Fruit fly (Drosophila melanogaster) Kc167 (cell line): ENCODE measurements around the gene CG12012.

Experiments used
- Myc ChIP-seq: fragments of >200 bp; optimal IDR thresholded peaks from 2 replicates; lab custom pipeline; 2017; ENCODE audit warnings: missing external identifiers
- Sin3A ChIP-seq: fragments of >200 bp; optimal IDR thresholded peaks from 2 replicates; lab custom pipeline; 2018; ENCODE audit warnings: missing external identifiers
- h ChIP-seq: fragments of >200 bp; optimal IDR thresholded peaks from 3 replicates; lab custom pipeline; 2018; ENCODE audit warnings: missing external identifiers
- insv ChIP-seq: fragments of >200 bp; optimal IDR thresholded peaks from 3 replicates; lab custom pipeline; 2018; ENCODE audit warnings: missing external identifiers
- psq ChIP-seq: fragments of >200 bp; optimal IDR thresholded peaks from 2 replicates; lab custom pipeline; 2017; ENCODE audit warnings: missing external identifiers
- ttk ChIP-seq: sonication (Bioruptor generic); optimal IDR thresholded peaks from 2 replicates; lab custom pipeline; 2017; ENCODE audit warnings: missing external identifiers

CG12012 gene

DNA sequence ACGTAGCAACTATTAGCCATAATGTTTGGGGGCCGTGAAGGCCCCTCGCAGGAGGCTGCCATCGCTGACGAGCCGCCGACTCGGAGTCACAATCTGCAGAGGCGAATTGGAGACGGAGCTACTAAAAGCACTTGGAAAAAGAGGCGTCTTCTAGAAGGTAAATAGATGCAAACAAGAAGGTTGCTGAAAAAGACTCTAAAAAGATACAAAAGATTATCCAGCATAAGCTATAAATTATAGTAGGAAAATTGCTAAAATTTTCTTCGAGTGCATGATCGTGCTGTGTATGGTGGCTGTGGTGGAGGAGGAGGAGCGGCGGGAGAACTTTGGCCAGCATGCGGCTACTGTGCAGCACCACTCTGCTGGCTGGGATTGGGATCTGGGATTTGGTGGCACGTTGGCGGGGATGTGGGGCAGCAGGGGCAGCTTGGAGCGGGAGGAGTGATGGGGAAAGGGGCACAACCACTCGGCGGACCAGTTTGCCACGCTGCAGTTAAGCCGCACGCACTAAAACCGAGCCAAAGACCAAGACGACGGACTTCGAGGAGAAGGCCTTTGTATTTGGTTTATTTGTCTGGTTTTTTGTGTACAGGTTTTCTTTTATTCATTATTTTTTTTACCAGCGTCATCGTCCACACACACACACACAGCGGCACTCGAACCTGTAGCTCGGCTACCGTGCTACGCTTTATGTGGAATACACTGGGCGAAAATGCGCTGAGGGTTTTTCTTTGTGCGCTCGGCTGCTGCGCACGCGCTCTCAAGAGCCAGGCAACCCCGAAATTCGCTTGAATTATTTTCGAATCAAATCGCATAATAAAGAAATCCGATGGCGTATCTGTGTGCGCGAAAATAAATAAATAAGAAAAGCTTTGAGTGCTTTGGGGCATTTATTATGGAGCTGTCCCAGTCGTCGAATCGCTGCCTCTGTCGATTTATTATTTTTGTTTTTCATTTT, 12.4 kb downstream of the CG12012 start:
- TF ChIP-seq Sin3A (lab: Kevin White, UChicago) (no peak), psq (lab: Kevin White, UChicago) (no peak), ttk (lab: Kevin White, UChicago) (no peak), h (lab: Kevin White, UChicago) (no peak), insv (lab: Kevin White, UChicago) (no peak), Myc (lab: Kevin White, UChicago) (no peak)

DNA sequence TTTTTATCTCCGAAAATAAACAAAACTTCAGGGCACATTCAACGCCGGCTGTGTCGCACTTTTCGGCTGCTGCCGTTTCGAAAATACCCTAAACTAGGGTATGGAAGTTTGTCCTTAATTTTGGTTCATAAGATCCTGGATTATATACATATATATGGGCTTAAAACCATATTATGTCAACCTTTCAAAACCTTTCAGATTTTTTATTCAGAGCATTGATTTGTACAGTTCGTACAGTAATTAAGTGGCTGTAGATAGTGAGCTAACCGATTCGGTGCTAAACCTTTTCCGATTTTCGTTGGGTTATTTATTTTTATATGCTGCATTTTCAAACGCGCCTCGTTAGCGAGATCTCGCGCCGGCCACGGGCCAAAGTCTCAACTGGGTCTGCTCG, 13.1 kb downstream of the CG12012 start:
- TF ChIP-seq Myc (lab: Kevin White, UChicago) (no peak), insv (lab: Kevin White, UChicago) (no peak), h (lab: Kevin White, UChicago) (peak; percentile 46)

DNA sequence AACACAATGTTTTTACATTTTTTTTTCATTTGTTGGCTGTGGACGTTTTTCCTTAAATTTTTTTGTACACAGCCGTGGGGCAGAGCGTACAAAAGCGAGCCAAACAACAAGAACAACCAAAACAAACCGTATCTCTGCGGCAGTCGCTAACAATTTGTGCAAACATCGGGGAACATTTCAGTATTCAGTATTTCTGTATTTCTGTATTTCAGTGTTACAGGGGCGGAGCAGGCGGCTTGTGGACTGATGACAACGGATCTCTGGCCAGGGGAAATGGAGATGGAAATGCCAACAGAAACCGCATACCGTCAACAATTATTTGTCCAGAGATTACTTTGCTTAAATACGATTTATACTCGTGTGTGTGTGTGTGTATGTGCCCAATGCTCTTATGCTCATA, 14.0 kb downstream of the CG12012 start:
- TF ChIP-seq psq (lab: Kevin White, UChicago) (no peak), insv (lab: Kevin White, UChicago) (no peak)

DNA sequence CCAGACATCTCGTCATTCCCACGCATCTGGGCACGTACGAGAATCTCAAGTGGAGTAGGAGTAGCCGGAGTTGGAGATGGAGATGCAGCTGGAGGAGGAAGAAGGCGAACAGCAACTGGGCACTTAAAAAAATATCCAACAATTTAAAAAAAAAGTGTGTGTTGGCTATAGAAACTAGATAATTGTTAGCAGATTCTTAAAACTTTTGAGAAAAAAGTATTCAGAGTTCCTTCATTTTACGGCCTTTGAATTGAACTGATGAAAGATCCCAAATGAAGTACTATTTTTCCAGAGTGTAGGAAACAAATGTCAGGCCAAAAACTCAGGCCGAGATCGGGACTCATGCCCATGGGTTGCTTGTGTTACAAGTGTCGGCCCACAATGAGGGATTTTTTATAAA, 15.3 kb downstream of the CG12012 start:
- TF ChIP-seq insv (lab: Kevin White, UChicago) (no peak), h (lab: Kevin White, UChicago) (no peak), Myc (lab: Kevin White, UChicago) (no peak), psq (lab: Kevin White, UChicago) (no peak), Sin3A (lab: Kevin White, UChicago) (no peak), ttk (lab: Kevin White, UChicago) (no peak)

DNA sequence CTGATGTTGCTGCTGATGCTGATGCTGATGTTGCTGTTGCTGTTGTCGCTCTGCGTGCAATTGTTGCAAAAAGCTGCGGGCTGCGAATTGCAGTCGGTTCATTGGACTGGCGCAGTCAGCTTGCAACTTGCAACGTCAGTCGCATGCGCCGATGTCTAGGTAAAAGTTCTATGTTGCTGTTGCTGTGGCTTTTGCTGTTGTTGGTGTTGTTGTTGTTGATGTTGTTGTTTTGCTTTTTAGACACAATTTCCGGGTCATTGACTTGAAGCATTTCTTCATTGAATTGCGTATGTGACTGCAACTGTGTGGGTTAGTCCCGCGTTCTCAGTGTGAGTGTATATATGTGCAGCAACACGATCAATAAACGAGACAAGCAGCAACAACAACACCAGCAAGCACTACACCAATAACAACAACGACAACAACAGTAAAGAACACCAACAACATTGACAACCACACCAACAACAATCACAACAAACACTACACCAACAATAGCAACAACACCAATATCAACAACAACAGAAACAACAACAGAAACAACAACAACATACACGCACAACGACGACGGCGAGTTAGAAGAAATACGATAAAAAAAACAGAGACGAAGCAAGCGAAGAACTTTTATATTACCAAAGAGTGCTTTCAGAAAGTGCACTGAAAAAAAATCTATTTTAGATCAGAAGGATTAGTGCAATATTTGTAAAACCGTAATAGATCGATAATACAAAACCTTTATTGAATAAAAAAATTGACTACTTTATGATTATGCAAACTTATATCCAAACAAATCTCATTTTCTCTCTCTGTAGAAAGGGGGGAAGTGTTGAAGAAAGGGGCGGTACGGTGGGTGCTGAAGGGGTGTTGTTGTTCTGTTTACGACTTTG, 17.6 kb downstream of the CG12012 start:
- TF ChIP-seq psq (lab: Kevin White, UChicago) (no peak), Myc (lab: Kevin White, UChicago) (no peak), h (lab: Kevin White, UChicago) (no peak), Sin3A (lab: Kevin White, UChicago) (no peak), insv (lab: Kevin White, UChicago) (no peak), ttk (lab: Kevin White, UChicago) (no peak)

DNA sequence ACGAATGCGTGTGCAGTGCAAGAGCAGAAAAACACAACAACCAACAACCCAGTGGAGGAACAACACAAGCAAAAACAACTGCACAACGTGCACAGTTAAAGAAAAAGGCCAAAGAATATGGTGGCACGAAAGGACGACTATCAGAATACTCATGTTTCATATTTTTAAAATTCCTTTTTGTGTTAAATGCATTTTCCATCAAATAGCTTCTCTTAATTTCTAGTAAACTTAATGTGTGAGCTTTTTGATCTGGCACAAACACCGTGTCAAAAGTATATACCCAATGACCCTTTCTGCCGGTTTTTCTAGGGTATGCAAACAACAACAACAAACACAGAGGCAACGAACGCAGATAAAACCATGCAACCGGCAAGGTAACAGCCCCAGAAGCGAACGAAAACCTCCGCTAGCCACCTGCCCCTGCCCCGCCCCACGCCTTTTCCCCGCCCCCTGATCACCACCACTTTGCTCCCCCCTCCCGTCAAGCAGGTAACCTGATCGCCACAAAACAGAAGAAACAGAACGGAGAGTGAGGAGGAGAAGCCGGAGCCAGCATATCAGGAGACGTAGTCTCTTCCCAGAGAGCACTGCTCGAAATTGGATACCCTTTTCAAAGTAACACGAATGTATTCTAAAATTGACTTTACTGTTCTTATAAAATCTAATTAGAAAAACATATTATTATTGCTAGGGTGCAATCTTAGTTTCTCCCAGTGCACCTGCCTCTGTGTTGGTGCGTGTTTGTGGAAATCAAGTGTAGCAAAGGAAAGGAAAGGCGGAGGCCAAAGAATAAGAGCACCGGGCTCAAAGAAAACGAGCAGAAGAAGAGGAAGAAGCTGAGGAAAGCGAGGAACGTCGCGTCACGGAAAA, 18.5 kb downstream of the CG12012 start:
- no peak for TF ChIP-seq psq (lab: Kevin White, UChicago)
- TF ChIP-seq Sin3A (lab: Kevin White, UChicago) = no peak
- no peak for TF ChIP-seq Myc (lab: Kevin White, UChicago)
- no peak for TF ChIP-seq ttk (lab: Kevin White, UChicago)
- no peak for TF ChIP-seq h (lab: Kevin White, UChicago)
- TF ChIP-seq insv (lab: Kevin White, UChicago) = no peak

DNA sequence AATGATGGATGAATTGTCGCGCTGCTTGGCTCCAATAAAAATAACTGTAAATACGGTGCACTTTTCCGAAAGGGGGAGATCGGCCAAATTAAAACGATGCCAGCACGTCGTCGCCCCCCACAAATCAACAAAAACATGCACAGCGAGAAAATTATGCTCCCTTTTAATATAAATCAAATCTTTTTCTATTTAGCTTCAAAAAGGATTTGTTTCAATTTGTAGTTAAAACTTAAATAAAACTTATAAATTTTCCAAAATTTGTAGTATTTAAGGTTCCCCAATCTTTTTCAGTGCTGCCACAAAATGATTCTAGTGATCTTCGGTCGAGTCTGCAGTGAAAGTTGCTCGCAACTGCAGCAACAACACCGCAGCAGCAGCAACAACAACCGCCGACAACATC, 19.5 kb downstream of the CG12012 start:
- TF ChIP-seq insv (lab: Kevin White, UChicago) (no peak), h (lab: Kevin White, UChicago) (no peak), ttk (lab: Kevin White, UChicago) (no peak), Sin3A (lab: Kevin White, UChicago) (no peak), psq (lab: Kevin White, UChicago) (no peak), Myc (lab: Kevin White, UChicago) (no peak)

DNA sequence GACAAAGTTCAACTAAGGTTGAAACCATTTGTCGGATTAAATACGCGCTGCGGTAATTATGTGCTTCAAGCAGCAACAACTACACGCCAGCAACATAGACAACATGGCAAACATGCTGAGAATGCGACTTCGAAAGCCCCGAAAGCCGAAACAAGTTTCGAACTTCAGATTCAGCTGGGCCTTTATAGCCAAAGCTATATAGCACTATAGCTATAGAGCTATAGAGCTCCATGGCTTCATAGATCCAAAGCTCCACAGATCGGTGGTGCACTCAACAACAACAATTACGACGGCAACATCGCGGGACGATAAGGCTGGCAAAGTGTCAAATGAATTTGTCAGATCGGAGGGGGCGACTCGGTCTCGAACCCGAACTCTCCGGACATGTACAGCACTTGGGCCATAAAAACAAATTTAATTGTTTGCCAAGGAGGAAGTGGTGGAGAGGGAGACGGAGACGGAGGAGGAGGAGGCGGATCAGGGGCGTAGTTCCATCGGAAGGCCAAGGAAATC, 20.8 kb downstream of the CG12012 start:
- TF ChIP-seq Sin3A (lab: Kevin White, UChicago) (no peak), insv (lab: Kevin White, UChicago) (no peak), ttk (lab: Kevin White, UChicago) (no peak), psq (lab: Kevin White, UChicago) (no peak), h (lab: Kevin White, UChicago) (no peak), Myc (lab: Kevin White, UChicago) (no peak)

DNA sequence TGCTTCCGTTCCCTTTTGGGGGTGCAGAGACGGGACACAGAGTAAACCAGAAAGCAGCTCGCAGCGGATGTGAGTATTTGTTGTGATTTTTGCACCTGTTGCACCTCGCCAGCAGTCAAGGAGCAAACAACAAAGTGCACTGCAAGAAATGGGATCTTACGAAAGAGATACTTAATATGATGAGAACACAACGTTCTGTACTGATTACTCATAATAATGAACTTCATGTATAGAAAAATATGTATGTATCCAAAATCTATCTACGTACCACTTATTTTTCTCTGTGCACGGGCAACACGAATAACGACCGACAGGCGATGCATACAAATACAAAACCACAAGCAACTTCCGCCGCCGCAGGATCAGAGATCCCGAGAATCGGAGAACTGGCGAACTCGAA, 21.3 kb downstream of the CG12012 start:
- no peak for TF ChIP-seq insv (lab: Kevin White, UChicago)
- TF ChIP-seq Myc (lab: Kevin White, UChicago) = no peak
- TF ChIP-seq h (lab: Kevin White, UChicago) = no peak
- TF ChIP-seq Sin3A (lab: Kevin White, UChicago) = no peak
- TF ChIP-seq psq (lab: Kevin White, UChicago) = no peak
- TF ChIP-seq ttk (lab: Kevin White, UChicago) = no peak

DNA sequence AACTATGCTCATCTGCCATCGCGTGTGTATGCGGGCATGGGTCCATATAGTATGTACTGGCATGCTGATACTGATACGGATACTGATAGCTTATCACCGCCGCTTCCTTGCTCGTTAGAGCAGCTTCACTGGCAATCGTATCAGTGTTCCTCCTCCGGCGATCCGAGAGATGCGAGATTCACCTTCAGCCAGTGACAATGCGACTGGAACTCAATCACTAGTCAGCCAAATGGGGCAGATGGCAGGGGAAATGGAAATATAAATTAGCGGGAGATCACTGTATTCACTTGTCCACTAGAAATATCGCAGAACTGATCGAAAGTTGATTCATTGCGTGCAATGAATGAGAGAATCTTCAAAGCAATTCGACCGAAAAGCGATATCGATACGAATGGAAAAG, 21.9 kb downstream of the CG12012 start:
- TF ChIP-seq insv (lab: Kevin White, UChicago) (no peak), Myc (lab: Kevin White, UChicago) (no peak), ttk (lab: Kevin White, UChicago) (no peak), psq (lab: Kevin White, UChicago) (no peak), h (lab: Kevin White, UChicago) (no peak), Sin3A (lab: Kevin White, UChicago) (no peak)
